Fruit fly (Drosophila melanogaster) whole organism, pupa: ENCODE data around the gene CG7991.

Experiments used
- CG10348 ChIP-seq: fragments of 200-800 bp; sonication (Bioruptor generic); IDR thresholded peaks from 2 replicates; pipeline ENCODE4 v1.3.6; 2022; ENCODE audit warnings: missing biosample characterization, missing genetic modification characterization
- CG17806 ChIP-seq: fragments of 200-800 bp; sonication (Bioruptor generic); optimal IDR thresholded peaks from 2 replicates; lab custom pipeline; 2018; ENCODE audit warnings: missing biosample characterization, mild to moderate bottlenecking, missing genetic modification characterization, moderate library complexity
- D1 ChIP-seq: fragments of 200-800 bp; sonication (Bioruptor generic); optimal IDR thresholded peaks from 2 replicates; lab custom pipeline; 2018; ENCODE audit warnings: missing biosample characterization, mild to moderate bottlenecking, missing genetic modification characterization, moderate library complexity
- Pif1B ChIP-seq: fragments of 200-800 bp; sonication (Bioruptor generic); optimal IDR thresholded peaks from 3 replicates; lab custom pipeline; 2016; ENCODE audit warnings: missing biosample characterization, missing genetic modification characterization
- Snoo ChIP-seq: fragments of 200-800 bp; sonication (Bioruptor generic); optimal IDR thresholded peaks from 3 replicates; lab custom pipeline; 2017; ENCODE audit warnings: missing biosample characterization, mild to moderate bottlenecking, missing genetic modification characterization, inconsistent platforms
- fd96Ca ChIP-seq: fragments of 200-800 bp; sonication (Bioruptor generic); IDR thresholded peaks from 3 replicates; pipeline ENCODE4 v1.3.6; 2022; ENCODE audit warnings: missing biosample characterization, missing genetic modification characterization

DNA sequence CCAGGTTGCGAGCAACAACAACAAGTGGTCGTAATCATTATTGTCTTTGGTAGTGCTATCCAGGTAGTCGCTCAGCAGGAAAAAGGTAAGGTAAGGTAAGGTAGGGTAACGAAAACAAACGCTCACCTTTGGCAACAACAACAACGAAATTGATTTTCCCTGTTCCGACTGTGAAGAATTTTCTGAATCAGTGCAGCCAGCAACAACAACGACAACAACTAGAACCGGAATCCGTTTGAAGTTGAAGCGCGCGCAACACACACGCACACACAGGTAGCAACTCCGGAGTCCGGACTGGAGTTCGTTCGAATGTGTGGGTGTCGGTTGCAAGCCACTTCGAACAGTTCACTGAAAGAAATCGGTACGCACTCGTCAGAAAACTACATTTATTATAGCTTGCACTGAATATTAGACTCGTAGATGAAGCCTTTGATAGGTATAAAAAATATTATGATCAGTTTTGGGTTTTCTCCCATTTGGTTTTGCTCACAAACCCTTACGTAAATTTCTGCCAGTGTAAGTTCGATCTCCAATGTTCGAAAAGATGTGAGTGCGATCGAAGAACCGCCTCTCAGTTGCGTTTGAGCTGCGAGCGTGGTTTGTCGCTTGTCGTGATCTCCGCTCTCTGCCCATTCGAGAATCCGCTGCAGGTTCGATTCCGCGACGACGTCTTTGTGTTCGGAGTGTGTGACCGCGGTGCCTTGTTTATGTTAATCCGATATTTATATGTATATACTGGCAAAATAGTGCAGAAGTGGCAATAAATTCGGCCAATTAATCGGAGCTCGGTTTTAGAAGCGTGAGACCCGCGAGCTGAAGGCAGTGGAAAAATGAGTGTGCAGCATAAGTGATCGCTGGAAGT lies 72.1 kb downstream of the CG7991 start, which contains the start of gene CG13921:
- TF ChIP-seq Snoo (tag; lab: Kevin White, UChicago) (peak; percentile 100), CG17806 (tag; lab: Kevin White, UChicago) (peak; percentile 100), fd96Ca (peak; percentile 100), D1 (no peak), Pif1B (peak; percentile 100), CG10348 (GFP tag; lab: Robert Waterston, UW) (peak; percentile 98)
